Fruit fly (Drosophila melanogaster): ENCODE data around the gene CG17233.

DNA sequence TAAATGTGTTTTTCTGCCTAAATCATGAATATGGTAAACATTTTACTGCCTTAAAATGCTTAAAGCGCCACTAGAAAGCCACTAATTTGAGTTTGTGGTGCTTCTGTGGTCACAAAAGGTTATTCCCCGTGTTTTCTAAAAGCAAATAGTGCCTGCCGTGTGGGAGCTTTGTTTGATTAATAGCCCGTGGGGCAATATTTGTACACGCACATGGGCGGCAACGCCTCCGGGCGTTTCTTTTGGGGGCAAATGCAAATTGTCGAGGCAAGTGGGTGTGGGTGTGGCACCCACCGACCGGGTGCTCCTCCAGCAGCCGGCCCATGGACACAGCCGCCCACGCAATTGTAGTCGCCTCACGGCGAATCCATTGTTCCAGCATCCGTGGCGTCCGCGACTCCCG is 34.2 kb upstream of the CG17233 start:
- TF ChIP-seq psq (optimal IDR thresholded peaks at IDR 0.05) (no peak), Sin3A (optimal IDR thresholded peaks at IDR 0.05) (no peak), ttk (optimal IDR thresholded peaks at IDR 0.05) (no peak), Myc (optimal IDR thresholded peaks at IDR 0.05) (no peak)

All from Kc167 (cell line).